Fruit fly (Drosophila melanogaster) whole organism, adult: Measurements from ENCODE around the gene CG8916.

Source experiments
- CG11617 ChIP-seq: fragments of 200-800 bp; sonication (Bioruptor generic); optimal IDR thresholded peaks from 2 replicates; lab custom pipeline; 2017; ENCODE audit warnings: mild to moderate bottlenecking, missing biosample characterization, missing genetic modification reagents, missing genetic modification characterization
- CG12768 ChIP-seq: fragments of 200-800 bp; sonication (Bioruptor generic); optimal IDR thresholded peaks from 2 replicates; lab custom pipeline; 2017; ENCODE audit warnings: missing biosample characterization, missing genetic modification characterization, mild to moderate bottlenecking, moderate library complexity, missing genetic modification reagents
- CG1620 ChIP-seq: fragments of 200-800 bp; sonication (Bioruptor generic); optimal IDR thresholded peaks from 2 replicates; lab custom pipeline; 2016; ENCODE audit warnings: missing biosample characterization, missing genetic modification characterization
- CG5204 ChIP-seq: fragments of 200-800 bp; sonication (Bioruptor generic); optimal IDR thresholded peaks from 2 replicates; lab custom pipeline; 2016; ENCODE audit warnings: missing biosample characterization, missing genetic modification characterization
- CG7101 ChIP-seq: fragments of 200-800 bp; sonication (Bioruptor generic); optimal IDR thresholded peaks from 2 replicates; lab custom pipeline; 2018; ENCODE audit warnings: missing biosample characterization, mild to moderate bottlenecking, missing genetic modification characterization, moderate library complexity
- Crg-1 ChIP-seq: fragments of 200-800 bp; sonication (Bioruptor generic); optimal IDR thresholded peaks from 2 replicates; lab custom pipeline; 2016; ENCODE audit warnings: missing biosample characterization, missing genetic modification characterization
- Mnt ChIP-seq: fragments of 200-800 bp; sonication (Bioruptor generic); optimal IDR thresholded peaks from 2 replicates; lab custom pipeline; 2016; ENCODE audit warnings: missing biosample characterization, mild to moderate bottlenecking, missing genetic modification characterization
- bab1 ChIP-seq: fragments of 200-800 bp; sonication (Bioruptor generic); optimal IDR thresholded peaks from 3 replicates; lab custom pipeline; 2019; ENCODE audit warnings: missing biosample characterization, mild to moderate bottlenecking, missing genetic modification characterization, moderate library complexity
- cic ChIP-seq: fragments of 200-800 bp; sonication (Bioruptor generic); optimal IDR thresholded peaks from 2 replicates; lab custom pipeline; 2017; ENCODE audit warnings: missing biosample characterization, mild to moderate bottlenecking, missing genetic modification characterization, moderate library complexity
- cnc ChIP-seq, 2 experiments: fragments of >200 bp; optimal IDR thresholded peaks; 2 replicates each; lab custom pipeline; 2017
- kay ChIP-seq: fragments of 200-800 bp; sonication (Bioruptor generic); peaks from one replicate; lab custom pipeline; 2016; ENCODE audit warnings: missing biosample characterization, missing genetic modification characterization, borderline replicate concordance
- ovo ChIP-seq: fragments of 200-800 bp; sonication (Bioruptor generic); optimal IDR thresholded peaks from 2 replicates; lab custom pipeline; 2016; ENCODE audit warnings: missing biosample characterization, missing genetic modification characterization
- pad ChIP-seq: fragments of 200-800 bp; sonication (Bioruptor generic); optimal IDR thresholded peaks from 3 replicates; lab custom pipeline; 2017; ENCODE audit warnings: missing biosample characterization, missing genetic modification characterization, mild to moderate bottlenecking, moderate library complexity, missing genetic modification reagents
- toe ChIP-seq: fragments of 200-800 bp; sonication (Bioruptor generic); optimal IDR thresholded peaks from 2 replicates; lab custom pipeline; 2016; ENCODE audit warnings: missing biosample characterization, missing genetic modification characterization

DNA sequence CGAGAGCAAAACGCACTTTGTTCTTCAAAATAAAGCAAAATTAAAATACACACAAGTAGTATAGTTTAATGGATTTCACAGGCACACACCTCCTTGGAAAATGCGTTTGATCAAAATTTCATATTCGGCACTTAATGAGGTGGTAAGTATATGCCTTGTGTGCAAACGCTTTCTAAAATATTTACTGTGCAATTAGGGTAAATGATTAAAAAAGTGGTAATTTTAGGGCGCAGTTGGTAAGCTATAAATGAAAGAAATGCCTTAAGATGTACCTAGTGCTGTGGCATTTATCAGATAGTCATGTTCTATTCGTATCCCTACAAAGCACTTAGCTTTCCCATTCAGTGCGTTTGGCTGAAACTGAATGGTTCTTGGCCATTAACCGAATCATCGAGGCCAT, 52.4 kb downstream of the CG8916 start, which contains the start of gene Or13a:
- TF ChIP-seq kay (no peak), Crg-1 (GFP tag; lab: Kevin White, UChicago) (no peak), cic (no peak), cnc (optimal IDR thresholded peaks at IDR 0.05; lab: Kevin White, UChicago) (no peak), CG7101 (no peak), bab1 (GFP tag; lab: Kevin White, UChicago) (no peak), CG1620 (GFP tag; lab: Kevin White, UChicago) (no peak), ovo (GFP tag; lab: Kevin White, UChicago) (no peak), CG12768 (GFP tag; lab: Kevin White, UChicago) (no peak), pad (no peak), Mnt (GFP tag; lab: Kevin White, UChicago) (no peak), toe (no peak), CG5204 (no peak), CG11617 (GFP tag; lab: Kevin White, UChicago) (no peak)
